Worm (Caenorhabditis elegans) whole organism, L1 larva: ENCODE results near the gene Y75B12B.13.

Source experiments
- C16A3.4 ChIP-seq: fragments of 150-350 bp; optimal IDR thresholded peaks from 2 replicates; lab custom pipeline; 2014; ENCODE audit warnings: missing biosample characterization, missing genetic modification characterization
- aly-2 ChIP-seq: fragments of 150-350 bp; optimal IDR thresholded peaks from 2 replicates; lab custom pipeline; 2014; ENCODE audit warnings: missing biosample characterization, missing genetic modification characterization
- efl-3 ChIP-seq: fragments of 200-800 bp; sonication (Bioruptor generic); optimal IDR thresholded peaks from 2 replicates; lab custom pipeline; 2018; ENCODE audit warnings: mild to moderate bottlenecking, missing genetic modification characterization, missing compliant biosample characterization
- jun-1 ChIP-seq: fragments of 150-350 bp; optimal IDR thresholded peaks from 2 replicates; lab custom pipeline; 2014; ENCODE audit warnings: missing biosample characterization, missing genetic modification reagents, missing genetic modification characterization
- skn-1 ChIP-seq: fragments of 150-350 bp; optimal IDR thresholded peaks from 2 replicates; lab custom pipeline; 2014; ENCODE audit warnings: missing biosample characterization, missing genetic modification characterization
- unc-30 ChIP-seq: sonication (generic microtip); optimal IDR thresholded peaks from 2 replicates; lab custom pipeline; 2017; ENCODE audit warnings: missing biosample characterization, missing genetic modification characterization
- vab-15 ChIP-seq: sonication (generic microtip); optimal IDR thresholded peaks from 2 replicates; lab custom pipeline; 2017; ENCODE audit warnings: missing genotype, mild to moderate bottlenecking, missing genetic modification characterization, missing compliant biosample characterization

ce11 chrV:15186259-15186927, 7.4 kb downstream of the Y75B12B.13 start, which contains the start of gene Y75B12B.3:
- TF ChIP-seq efl-3 (GFP tag; lab: Kevin White, UChicago): no peak
- TF ChIP-seq jun-1: no peak
- peak; percentile 48 for TF ChIP-seq aly-2 (tag; lab: Kevin White, UChicago)
- TF ChIP-seq skn-1 (tag; lab: Kevin White, UChicago): no peak
- TF ChIP-seq unc-30: no peak
- no peak for TF ChIP-seq C16A3.4 (tag; lab: Kevin White, UChicago)
- no peak for TF ChIP-seq vab-15 (tag; lab: Kevin White, UChicago)
